Fruit fly (Drosophila melanogaster) whole organism, embryonic: Measurements from ENCODE around the gene dsx.

ENCODE experiments used
- Abd-B ChIP-seq: fragments of 200-800 bp; sonication (Bioruptor generic); optimal IDR thresholded peaks from 2 replicates; lab custom pipeline; 2018; ENCODE audit warnings: missing biosample characterization, mild to moderate bottlenecking, missing genetic modification characterization, moderate library complexity
- Atf3 ChIP-seq: fragments of 200-800 bp; sonication (Bioruptor generic); optimal IDR thresholded peaks from 3 replicates; lab custom pipeline; 2016; ENCODE audit warnings: missing biosample characterization, missing genetic modification characterization
- B-H1 ChIP-seq: fragments of 200-800 bp; sonication (Bioruptor generic); IDR thresholded peaks from 3 replicates; pipeline ENCODE4 v1.3.6; 2022; ENCODE audit warnings: missing biosample characterization, missing genetic modification characterization
- BtbVII ChIP-seq: fragments of 200-800 bp; sonication (Bioruptor generic); optimal IDR thresholded peaks from 3 replicates; lab custom pipeline; 2017; ENCODE audit warnings: missing biosample characterization, mild to moderate bottlenecking, missing genetic modification characterization
- CG10979 ChIP-seq: fragments of 200-800 bp; sonication (Bioruptor generic); optimal IDR thresholded peaks from 2 replicates; lab custom pipeline; 2018; ENCODE audit warnings: missing biosample characterization, mild to moderate bottlenecking, missing genetic modification characterization, moderate library complexity
- CG11456 ChIP-seq: fragments of 200-800 bp; sonication (Bioruptor generic); IDR thresholded peaks from 3 replicates; pipeline ENCODE4 v1.3.6; 2022; ENCODE audit warnings: missing biosample characterization, missing genetic modification characterization
- CG11695 ChIP-seq: fragments of 200-800 bp; sonication (Bioruptor generic); IDR thresholded peaks from 3 replicates; pipeline ENCODE4 v1.3.6; 2022; ENCODE audit warnings: missing biosample characterization, missing genetic modification characterization
- CG12155 ChIP-seq: fragments of 200-800 bp; sonication (Bioruptor generic); optimal IDR thresholded peaks from 3 replicates; lab custom pipeline; 2016; ENCODE audit warnings: missing biosample characterization, missing genetic modification characterization
- CG13287 ChIP-seq: fragments of 200-800 bp; sonication (Bioruptor generic); IDR thresholded peaks from 2 replicates; pipeline ENCODE4 v1.3.6; 2022; ENCODE audit warnings: missing biosample characterization, missing genetic modification characterization; ENCODE audit not compliant: partially characterized antibody
- CG13296 ChIP-seq: fragments of 200-800 bp; sonication (Bioruptor generic); optimal IDR thresholded peaks from 3 replicates; lab custom pipeline; 2018; ENCODE audit warnings: missing biosample characterization, mild to moderate bottlenecking, missing genetic modification characterization
- CG15514 ChIP-seq: fragments of 200-800 bp; sonication (Bioruptor generic); optimal IDR thresholded peaks from 3 replicates; lab custom pipeline; 2017; ENCODE audit warnings: missing biosample characterization, missing genetic modification characterization, mild to moderate bottlenecking, moderate library complexity, missing genetic modification reagents
- CG17328 ChIP-seq: fragments of 200-800 bp; sonication (Bioruptor generic); IDR thresholded peaks from 2 replicates; pipeline ENCODE4 v1.3.6; 2022; ENCODE audit warnings: missing biosample characterization, missing genetic modification characterization
- CG17385 ChIP-seq: fragments of 200-800 bp; sonication (Bioruptor generic); optimal IDR thresholded peaks from 3 replicates; lab custom pipeline; 2018; ENCODE audit warnings: missing biosample characterization, mild to moderate bottlenecking, missing genetic modification characterization
- CG18619 ChIP-seq: fragments of 200-800 bp; sonication (Bioruptor generic); optimal IDR thresholded peaks from 3 replicates; lab custom pipeline; 2017; ENCODE audit warnings: missing biosample characterization, mild to moderate bottlenecking, missing genetic modification characterization
- CG2116 ChIP-seq: fragments of 200-800 bp; sonication (Bioruptor generic); optimal IDR thresholded peaks from 3 replicates; lab custom pipeline; 2018; ENCODE audit warnings: missing biosample characterization, mild to moderate bottlenecking, missing genetic modification characterization
- CG32532 ChIP-seq: fragments of 200-800 bp; sonication (Bioruptor generic); IDR thresholded peaks from 2 replicates; pipeline ENCODE4 v1.3.6; 2022; ENCODE audit warnings: missing biosample characterization, missing genetic modification characterization
- CG4424 ChIP-seq: fragments of 200-800 bp; sonication (Bioruptor generic); optimal IDR thresholded peaks from 3 replicates; lab custom pipeline; 2016; ENCODE audit warnings: missing biosample characterization, missing genetic modification characterization
- CG6272 ChIP-seq: fragments of 200-800 bp; sonication (Bioruptor generic); IDR thresholded peaks from 2 replicates; pipeline ENCODE4 v1.3.6; 2022; ENCODE audit warnings: missing biosample characterization, missing genetic modification characterization
- CG6791 ChIP-seq: fragments of 200-800 bp; sonication (Bioruptor generic); IDR thresholded peaks from 3 replicates; pipeline ENCODE4 v1.3.6; 2022; ENCODE audit warnings: missing biosample characterization, missing genetic modification characterization; ENCODE audit not compliant: partially characterized antibody
- CG7372 ChIP-seq: fragments of 200-800 bp; sonication (Bioruptor generic); IDR thresholded peaks from 2 replicates; pipeline ENCODE4 v1.3.6; 2022; ENCODE audit warnings: missing biosample characterization, missing genetic modification characterization
- CG7786 ChIP-seq: fragments of 200-800 bp; sonication (Bioruptor generic); optimal IDR thresholded peaks from 2 replicates; lab custom pipeline; 2016; ENCODE audit warnings: missing biosample characterization, missing genetic modification characterization
- CG8478 ChIP-seq: fragments of >200 bp; optimal IDR thresholded peaks from 2 replicates; lab custom pipeline; 2018
- CHES-1-like ChIP-seq: fragments of 200-800 bp; sonication (Bioruptor generic); optimal IDR thresholded peaks from 2 replicates; lab custom pipeline; 2016; ENCODE audit warnings: missing biosample characterization, missing genetic modification characterization
- CoRest ChIP-seq: fragments of 200-800 bp; sonication (Bioruptor generic); optimal IDR thresholded peaks from 3 replicates; lab custom pipeline; 2018; ENCODE audit warnings: missing biosample characterization, mild to moderate bottlenecking, missing genetic modification characterization, moderate library complexity
- D19A ChIP-seq: fragments of 200-800 bp; optimal IDR thresholded peaks from 3 replicates; lab custom pipeline; 2019; ENCODE audit warnings: missing biosample characterization, mild to moderate bottlenecking, missing genetic modification characterization, moderate library complexity
- D19B ChIP-seq: fragments of 200-800 bp; sonication (Bioruptor generic); optimal IDR thresholded peaks from 2 replicates; lab custom pipeline; 2017; ENCODE audit warnings: missing biosample characterization, mild to moderate bottlenecking, missing genetic modification characterization
- Dad ChIP-seq: fragments of 200-800 bp; sonication (Bioruptor generic); optimal IDR thresholded peaks from 3 replicates; lab custom pipeline; 2016; ENCODE audit warnings: missing biosample characterization, missing genetic modification characterization
- Dll ChIP-seq: fragments of 200-800 bp; sonication (Bioruptor generic); IDR thresholded peaks from 4 replicates; pipeline ENCODE4 v1.3.6; 2022; ENCODE audit warnings: missing biosample characterization, missing genetic modification characterization; ENCODE audit not compliant: partially characterized antibody
- Ets97D ChIP-seq: fragments of 200-800 bp; sonication (Bioruptor generic); optimal IDR thresholded peaks from 3 replicates; lab custom pipeline; 2016; ENCODE audit warnings: missing biosample characterization, missing genetic modification characterization
- HLH54F ChIP-seq: fragments of 200-800 bp; sonication (Bioruptor generic); optimal IDR thresholded peaks from 3 replicates; lab custom pipeline; 2016; ENCODE audit warnings: missing biosample characterization, missing genetic modification characterization
- Max ChIP-seq: fragments of 200-800 bp; sonication (Bioruptor generic); optimal IDR thresholded peaks from 2 replicates; lab custom pipeline; 2016; ENCODE audit warnings: missing biosample characterization, mild to moderate bottlenecking, missing genetic modification characterization
- Med ChIP-seq: fragments of 200-800 bp; sonication (Bioruptor generic); peaks from one replicate; lab custom pipeline; 2016; ENCODE audit warnings: missing biosample characterization, missing genetic modification characterization, mild to moderate bottlenecking, inconsistent platforms, moderate library complexity
- Meics ChIP-seq: fragments of 200-800 bp; sonication (Bioruptor generic); optimal IDR thresholded peaks from 2 replicates; lab custom pipeline; 2017; ENCODE audit warnings: missing biosample characterization, mild to moderate bottlenecking, missing genetic modification characterization
- Nf-YA ChIP-seq: fragments of 200-800 bp; sonication (Bioruptor generic); IDR thresholded peaks from 2 replicates; pipeline ENCODE4 v1.3.6; 2022; ENCODE audit warnings: missing biosample characterization, missing genetic modification characterization
- Oaz ChIP-seq: fragments of 200-800 bp; sonication (Bioruptor generic); IDR thresholded peaks from 2 replicates; pipeline ENCODE4 v1.3.6; 2022; ENCODE audit warnings: missing biosample characterization, missing genetic modification characterization
- Scr ChIP-seq: fragments of 200-800 bp; sonication (Bioruptor generic); IDR thresholded peaks from 2 replicates; pipeline ENCODE4 v1.3.6; 2022; ENCODE audit warnings: missing biosample characterization, missing genetic modification characterization; ENCODE audit not compliant: partially characterized antibody
- Sox100B ChIP-seq: fragments of 200-800 bp; sonication (Bioruptor generic); optimal IDR thresholded peaks from 3 replicates; lab custom pipeline; 2018; ENCODE audit warnings: missing biosample characterization, mild to moderate bottlenecking, missing genetic modification characterization
- ap ChIP-seq: fragments of 200-800 bp; sonication (Bioruptor generic); IDR thresholded peaks from 2 replicates; pipeline ENCODE4 v1.3.6; 2022; ENCODE audit warnings: missing biosample characterization, missing genetic modification characterization
- dm ChIP-seq: fragments of 200-800 bp; sonication (Bioruptor generic); optimal IDR thresholded peaks from 3 replicates; lab custom pipeline; 2016; ENCODE audit warnings: missing biosample characterization, missing genetic modification characterization
- fd96Cb ChIP-seq: fragments of 200-800 bp; sonication (Bioruptor generic); optimal IDR thresholded peaks from 2 replicates; lab custom pipeline; 2018; ENCODE audit warnings: missing biosample characterization, mild to moderate bottlenecking, missing genetic modification characterization, moderate library complexity
- insv ChIP-seq, 2 experiments: fragments of 200-800 bp; sonication (Bioruptor generic); optimal IDR thresholded peaks; 3 replicates each; lab custom pipeline; 2016 to 2018; ENCODE audit warnings: missing biosample characterization in 2 of 2, missing genetic modification characterization in 2 of 2
- ken ChIP-seq: fragments of 200-800 bp; sonication (Bioruptor generic); IDR thresholded peaks from 3 replicates; pipeline ENCODE4 v1.3.6; 2022; ENCODE audit warnings: missing biosample characterization, missing genetic modification characterization
- peb ChIP-seq: fragments of 200-800 bp; sonication (Bioruptor generic); IDR thresholded peaks from 2 replicates; pipeline ENCODE4 v1.3.6; 2022; ENCODE audit warnings: missing biosample characterization, missing genetic modification characterization
- psq ChIP-seq: fragments of 200-800 bp; sonication (Bioruptor generic); optimal IDR thresholded peaks from 2 replicates; lab custom pipeline; 2017; ENCODE audit warnings: missing biosample characterization, missing genetic modification characterization
- rib ChIP-seq: fragments of 200-800 bp; sonication (Bioruptor generic); IDR thresholded peaks from 2 replicates; pipeline ENCODE4 v1.3.6; 2022; ENCODE audit warnings: missing biosample characterization, missing genetic modification characterization
- salm ChIP-seq: fragments of 200-800 bp; sonication (Bioruptor generic); optimal IDR thresholded peaks from 2 replicates; lab custom pipeline; 2018; ENCODE audit warnings: missing biosample characterization, mild to moderate bottlenecking, missing genetic modification characterization
- seq ChIP-seq: fragments of 200-800 bp; sonication (Bioruptor generic); IDR thresholded peaks from 2 replicates; pipeline ENCODE4 v1.3.6; 2022; ENCODE audit warnings: missing biosample characterization, missing genetic modification characterization
- sna ChIP-seq: fragments of 200-800 bp; sonication (Bioruptor generic); IDR thresholded peaks from 2 replicates; pipeline ENCODE4 v1.3.6; 2022; ENCODE audit warnings: missing biosample characterization, missing genetic modification characterization; ENCODE audit not compliant: partially characterized antibody
- zfh1 ChIP-seq: fragments of 200-800 bp; sonication (Bioruptor generic); IDR thresholded peaks from 3 replicates; pipeline ENCODE4 v1.3.6; 2022; ENCODE audit warnings: missing biosample characterization, missing genetic modification characterization

Gene dsx

DNA sequence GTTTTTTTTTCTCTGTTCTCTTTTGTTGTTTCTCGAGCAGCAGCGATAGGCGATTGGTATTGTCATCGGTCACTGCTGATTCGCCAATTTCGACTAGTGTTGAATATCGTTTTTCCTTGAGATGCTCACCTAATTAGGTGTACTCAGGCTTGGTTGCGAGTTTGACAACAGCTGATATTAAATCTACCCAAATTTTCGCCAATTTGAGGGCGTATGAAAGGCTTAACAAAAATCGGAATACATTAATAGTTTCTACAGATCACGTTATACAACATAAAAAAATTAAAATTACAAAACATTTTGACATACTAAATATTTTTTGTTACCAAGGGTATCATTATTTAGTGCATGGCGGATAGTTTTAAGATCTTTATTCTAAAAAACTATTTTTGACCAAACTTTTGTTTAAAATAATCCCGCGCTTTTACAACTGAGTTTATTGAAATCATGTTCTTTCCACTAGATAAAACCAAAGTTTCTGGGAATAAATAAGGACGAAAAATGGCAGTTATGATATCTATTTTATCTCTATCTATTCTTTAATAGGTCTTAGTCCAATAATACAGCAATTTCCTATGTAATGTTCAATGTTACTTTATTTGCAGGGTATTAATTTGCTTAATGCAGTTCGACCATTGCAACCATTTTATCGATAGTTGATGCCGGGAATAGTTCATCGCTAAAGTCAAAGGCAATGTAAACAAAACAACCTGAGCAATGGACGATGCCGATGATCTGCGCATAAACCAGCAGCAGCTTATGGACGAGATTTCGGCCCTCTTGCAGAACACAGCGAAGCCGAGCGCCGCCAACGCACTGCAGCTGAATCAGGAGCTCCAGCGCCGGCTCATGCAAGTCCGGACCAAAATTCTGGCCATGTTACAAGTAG is 46.2 kb upstream of the dsx start, which contains the start of the genes CG10435 and Pbp95 (continued):
- peak; percentile 33; the same call in 1 of the 2 replicates for TF ChIP-seq seq (GFP tag; lab: Robert Waterston, UW)
- TF ChIP-seq Dll (GFP tag; lab: Robert Waterston, UW), result peak; percentile 80
- peak; percentile 95 for TF ChIP-seq Med (GFP tag; lab: Kevin White, UChicago)
- TF ChIP-seq peb (GFP tag; lab: Robert Waterston, UW), result no peak
- TF ChIP-seq CG2116 (GFP tag; lab: Kevin White, UChicago), result peak; percentile 56
- TF ChIP-seq CG6791, result peak; percentile 72
- peak; percentile 76 for TF ChIP-seq CG13287
- TF ChIP-seq dm, result peak; percentile 28
- TF ChIP-seq CG6272 (GFP tag; lab: Robert Waterston, UW), result peak; percentile 70
- no peak for TF ChIP-seq BtbVII (GFP tag; lab: Kevin White, UChicago)
- TF ChIP-seq psq, result peak; percentile 25
- TF ChIP-seq CG18619 (GFP tag; lab: Kevin White, UChicago), result peak; percentile 51
- peak; percentile 52 for TF ChIP-seq CG4424 (GFP tag; lab: Kevin White, UChicago)
- peak in 1 of 2 experiments; percentile 32 for TF ChIP-seq insv (GFP tag; optimal IDR thresholded peaks at IDR 0.05; lab: Kevin White, UChicago)
- TF ChIP-seq CG12155 (GFP tag; lab: Kevin White, UChicago), result peak; percentile 55
- TF ChIP-seq Ets97D (GFP tag; lab: Kevin White, UChicago), result peak; percentile 51
- TF ChIP-seq Dad (GFP tag; lab: Kevin White, UChicago), result peak; percentile 46
- TF ChIP-seq Atf3 (GFP tag; lab: Kevin White, UChicago), result peak; percentile 28
- no peak for TF ChIP-seq CG13296
- peak; percentile 1 for TF ChIP-seq fd96Cb
- TF ChIP-seq Sox100B, result no peak
- no peak for TF ChIP-seq CG8478 (lab: Kevin White, UChicago)
- 0 out of 2 replicates have a peak, but pooled peaks have one; percentile 13 for TF ChIP-seq ap (GFP tag; lab: Robert Waterston, UW)
- peak; percentile 59 for TF ChIP-seq Max (GFP tag; lab: Kevin White, UChicago)
- TF ChIP-seq CoRest (tag; lab: Kevin White, UChicago), result no peak
- peak; percentile 47; the same call in 1 of the 2 replicates for TF ChIP-seq Nf-YA (GFP tag; lab: Robert Waterston, UW)
- TF ChIP-seq CG7786 (GFP tag; lab: Kevin White, UChicago), result peak; percentile 2
- peak; percentile 43 for TF ChIP-seq Oaz (GFP tag; lab: Robert Waterston, UW)
- TF ChIP-seq CG15514, result peak; percentile 86
- peak; percentile 76 for TF ChIP-seq rib (GFP tag; lab: Robert Waterston, UW)
- TF ChIP-seq CG11695, result peak; percentile 51; the same call in 1 of the 3 replicates
- TF ChIP-seq CG11456 (GFP tag; lab: Robert Waterston, UW), result peak; percentile 66
- TF ChIP-seq Scr, result peak; percentile 72
- TF ChIP-seq D19A (tag; lab: Kevin White, UChicago), result peak; percentile 88
- peak; percentile 66 for TF ChIP-seq HLH54F
- 0 out of 3 replicates have a peak, but pooled peaks have one; percentile 34 for TF ChIP-seq ken
- peak; percentile 72 for TF ChIP-seq zfh1 (GFP tag; lab: Robert Waterston, UW)
- no peak for TF ChIP-seq salm
- peak; percentile 58 for TF ChIP-seq CG32532 (GFP tag; lab: Robert Waterston, UW)
- peak; percentile 37 for TF ChIP-seq Abd-B (GFP tag; lab: Kevin White, UChicago)
- TF ChIP-seq CG17328 (GFP tag; lab: Robert Waterston, UW), result peak; percentile 50; the same call in 1 of the 2 replicates
- peak; percentile 96 for TF ChIP-seq D19B
- peak; percentile 37; the same call in 2 of the 3 replicates for TF ChIP-seq B-H1 (GFP tag; lab: Robert Waterston, UW)
- no peak for TF ChIP-seq Meics (GFP tag; lab: Kevin White, UChicago)
- TF ChIP-seq CG7372 (GFP tag; lab: Robert Waterston, UW), result no peak
- no peak for TF ChIP-seq CG17385
- peak; percentile 60 for TF ChIP-seq CHES-1-like (GFP tag; lab: Kevin White, UChicago)
- TF ChIP-seq CG10979 (tag; lab: Kevin White, UChicago), result peak; percentile 18
- peak; percentile 57 for TF ChIP-seq sna (GFP tag; lab: Robert Waterston, UW)
